Worm (Caenorhabditis elegans): ENCODE data around the gene par-3.

- no peak for TF ChIP-seq efl-3 (GFP tag; optimal IDR thresholded peaks at IDR 0.05)
- TF ChIP-seq jun-1 (tag; optimal IDR thresholded peaks at IDR 0.05): no peak
- TF ChIP-seq vab-15 (tag; optimal IDR thresholded peaks at IDR 0.05): no peak
- TF ChIP-seq skn-1 (tag; optimal IDR thresholded peaks at IDR 0.05): no peak
- TF ChIP-seq nhr-76 (tag; optimal IDR thresholded peaks at IDR 0.05): no peak
- no peak for TF ChIP-seq lir-3 (tag; optimal IDR thresholded peaks at IDR 0.05; ENCODE audit: poor library complexity)
Measured at ce11 chrIII:5718385-5718784, 54.4 kb downstream of the par-3 start.
